Worm (Caenorhabditis elegans): ENCODE measurements around the gene epic-3.

DNA sequence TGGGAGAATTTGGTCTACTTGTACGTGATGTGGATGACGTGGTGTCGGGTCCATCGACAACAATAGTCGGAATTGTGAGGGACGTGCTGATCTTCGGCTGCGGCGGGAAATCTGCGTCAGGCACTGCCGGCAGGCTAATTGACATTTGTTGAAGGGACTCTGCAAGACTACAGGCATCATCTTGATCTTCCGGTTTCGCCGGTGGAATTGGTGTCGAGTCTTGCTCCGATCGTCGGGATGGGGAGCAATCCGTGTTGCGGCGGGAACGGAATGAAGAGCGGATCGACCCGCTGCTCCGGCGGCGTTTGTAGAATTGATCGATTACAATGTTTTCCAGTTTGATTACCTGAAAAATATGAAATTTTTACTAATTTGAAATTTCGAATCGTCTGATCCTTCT, 28.3 kb upstream of the epic-3 start:
- TF ChIP-seq ets-4 (tag; optimal IDR thresholded peaks at IDR 0.05): no peak
- no peak for TF ChIP-seq nhr-11 (tag; optimal IDR thresholded peaks at IDR 0.05)
- TF ChIP-seq npax-4 (tag; optimal IDR thresholded peaks at IDR 0.05): no peak
- no peak for TF ChIP-seq syd-9 (tag; optimal IDR thresholded peaks at IDR 0.05)
- no peak for TF ChIP-seq tbx-7 (tag; optimal IDR thresholded peaks at IDR 0.05)
- TF ChIP-seq unc-86 (tag; optimal IDR thresholded peaks at IDR 0.05): no peak
- TF ChIP-seq ama-1 (optimal IDR thresholded peaks at IDR 0.05): no peak
- TF ChIP-seq odd-2 (tag; optimal IDR thresholded peaks at IDR 0.05): no peak
- no peak for TF ChIP-seq tbx-2 (tag; optimal IDR thresholded peaks at IDR 0.05)
- TF ChIP-seq ceh-6 (GFP tag; optimal IDR thresholded peaks at IDR 0.05): no peak
